Worm (Caenorhabditis elegans) whole organism, early embryonic: ENCODE measurements around the gene nhr-120.

Experiments used
- B0310.2 ChIP-seq: sonication (generic microtip); optimal IDR thresholded peaks from 2 replicates; lab custom pipeline; 2016; ENCODE audit warnings: mild to moderate bottlenecking, missing genetic modification characterization, missing compliant biosample characterization
- F13C5.2 ChIP-seq: sonication (generic microtip); optimal IDR thresholded peaks from 2 replicates; lab custom pipeline; 2017; ENCODE audit warnings: mild to moderate bottlenecking, missing genetic modification characterization, inconsistent platforms, missing compliant biosample characterization
- aly-1 ChIP-seq: sonication (generic microtip); optimal IDR thresholded peaks from 2 replicates; lab custom pipeline; 2016; ENCODE audit warnings: missing genetic modification characterization, missing compliant biosample characterization
- ama-1 ChIP-seq: fragments of 150-350 bp; optimal IDR thresholded peaks from 2 replicates; lab custom pipeline; 2014
- ceh-13 ChIP-seq: fragments of 200-800 bp; sonication (Bioruptor generic); optimal IDR thresholded peaks from 2 replicates; lab custom pipeline; 2018; ENCODE audit warnings: mild to moderate bottlenecking, missing genetic modification characterization, missing compliant biosample characterization
- ceh-36 ChIP-seq: sonication (generic microtip); optimal IDR thresholded peaks from 2 replicates; lab custom pipeline; 2016; ENCODE audit warnings: missing genetic modification characterization, inconsistent platforms, missing compliant biosample characterization
- ets-7 ChIP-seq: sonication (generic microtip); optimal IDR thresholded peaks from 2 replicates; lab custom pipeline; 2016; ENCODE audit warnings: missing genotype, missing genetic modification characterization, missing compliant biosample characterization
- flt-1 ChIP-seq: fragments of 200-800 bp; sonication (Bioruptor generic); IDR thresholded peaks from 2 replicates; pipeline ENCODE4 v1.3.6; 2022; ENCODE audit warnings: missing genetic modification characterization, missing compliant biosample characterization
- hmbx-1 ChIP-seq: sonication (generic microtip); optimal IDR thresholded peaks from 2 replicates; lab custom pipeline; 2016; ENCODE audit warnings: mild to moderate bottlenecking, missing genetic modification characterization, missing compliant biosample characterization
- hmg-4 ChIP-seq: fragments of 200-800 bp; sonication (Bioruptor generic); optimal IDR thresholded peaks from 2 replicates; lab custom pipeline; 2018; ENCODE audit warnings: mild to moderate bottlenecking, missing genetic modification characterization, missing compliant biosample characterization
- hnd-1 ChIP-seq: sonication (generic microtip); optimal IDR thresholded peaks from 2 replicates; lab custom pipeline; 2016; ENCODE audit warnings: missing genetic modification characterization, missing compliant biosample characterization
- pes-1 ChIP-seq: fragments of 200-800 bp; sonication (Bioruptor generic); IDR thresholded peaks from 2 replicates; pipeline ENCODE4 v1.3.6; 2022; ENCODE audit warnings: missing genetic modification reagents, missing genetic modification characterization, missing compliant biosample characterization
- scrt-1 ChIP-seq: fragments of 200-800 bp; sonication (Bioruptor generic); IDR thresholded peaks from 2 replicates; pipeline ENCODE4 v1.3.6; 2022; ENCODE audit warnings: missing genetic modification characterization, missing compliant biosample characterization
- sea-1 ChIP-seq: fragments of 200-800 bp; sonication (Bioruptor generic); conservative IDR thresholded peaks from 2 replicates; pipeline ENCODE4 v1.3.6; 2022; ENCODE audit warnings: missing genetic modification characterization, missing compliant biosample characterization
- tbx-11 ChIP-seq: fragments of 200-800 bp; sonication (Bioruptor generic); IDR thresholded peaks from 2 replicates; pipeline ENCODE4 v1.3.6; 2022; ENCODE audit warnings: missing genetic modification characterization, missing compliant biosample characterization
- tbx-37 ChIP-seq: fragments of 200-800 bp; sonication (Bioruptor generic); conservative IDR thresholded peaks from 2 replicates; pipeline ENCODE4 v1.3.6; 2022; ENCODE audit warnings: missing genetic modification reagents, missing genetic modification characterization, missing compliant biosample characterization
- tra-4 ChIP-seq: sonication (generic microtip); optimal IDR thresholded peaks from 2 replicates; lab custom pipeline; 2017; ENCODE audit warnings: missing genetic modification characterization, missing compliant biosample characterization

Gene nhr-120

ce11 chrX:6640570-6641199 lies at the start of gene nhr-120:
TSS of gene nhr-120 (minus strand) at chrX:6640620.
- no peak for TF ChIP-seq ama-1 (lab: Kevin White, UChicago)
- TF ChIP-seq ets-7 (tag; lab: Kevin White, UChicago) = no peak
- no peak for TF ChIP-seq hnd-1 (tag; lab: Kevin White, UChicago)
- no peak for TF ChIP-seq scrt-1 (GFP tag; lab: Robert Waterston, UW)
- no peak for TF ChIP-seq ceh-13 (GFP tag; lab: Kevin White, UChicago)
- no peak for TF ChIP-seq tbx-37
- no peak for TF ChIP-seq hmbx-1 (tag; lab: Kevin White, UChicago)
- TF ChIP-seq ceh-36 (tag; lab: Kevin White, UChicago) = no peak
- no peak for TF ChIP-seq flt-1 (GFP tag; lab: Robert Waterston, UW)
- no peak for TF ChIP-seq aly-1 (tag; lab: Kevin White, UChicago)
- TF ChIP-seq pes-1 = no peak
- no peak for TF ChIP-seq tra-4 (tag; lab: Kevin White, UChicago)
- TF ChIP-seq B0310.2 (tag; lab: Kevin White, UChicago) = no peak

ce11 chrX:6689985-6690384 lies 49.6 kb upstream of the nhr-120 start, which contains the start of gene F38B6.6:
TSS of gene F38B6.6 (minus strand) at chrX:6690085.
- TF ChIP-seq F13C5.2 (tag; lab: Kevin White, UChicago) = no peak
- TF ChIP-seq flt-1 (GFP tag; lab: Robert Waterston, UW) = no peak
- TF ChIP-seq ceh-13 (GFP tag; lab: Kevin White, UChicago) = no peak
- no peak for TF ChIP-seq scrt-1 (GFP tag; lab: Robert Waterston, UW)
- no peak for TF ChIP-seq tbx-37
- TF ChIP-seq tra-4 (tag; lab: Kevin White, UChicago) = no peak
- TF ChIP-seq ceh-36 (tag; lab: Kevin White, UChicago) = no peak
- no peak for TF ChIP-seq hmg-4 (GFP tag; lab: Kevin White, UChicago)
- no peak for TF ChIP-seq hmbx-1 (tag; lab: Kevin White, UChicago)
- no peak for TF ChIP-seq aly-1 (tag; lab: Kevin White, UChicago)
- TF ChIP-seq tbx-11 (GFP tag; lab: Robert Waterston, UW) = no peak
- no peak for TF ChIP-seq hnd-1 (tag; lab: Kevin White, UChicago)

- TF ChIP-seq ets-7 (tag; lab: Kevin White, UChicago) = no peak
- no peak for TF ChIP-seq scrt-1 (GFP tag; lab: Robert Waterston, UW)
- no peak for TF ChIP-seq flt-1 (GFP tag; lab: Robert Waterston, UW)
- TF ChIP-seq tbx-11 (GFP tag; lab: Robert Waterston, UW) = no peak
- TF ChIP-seq ceh-36 (tag; lab: Kevin White, UChicago) = no peak
- TF ChIP-seq ama-1 (lab: Kevin White, UChicago) = no peak
- TF ChIP-seq tbx-37 = no peak
- no peak for TF ChIP-seq F13C5.2 (tag; lab: Kevin White, UChicago)
- no peak for TF ChIP-seq aly-1 (tag; lab: Kevin White, UChicago)
- TF ChIP-seq hmg-4 (GFP tag; lab: Kevin White, UChicago) = no peak
- no peak for TF ChIP-seq ceh-13 (GFP tag; lab: Kevin White, UChicago)
- TF ChIP-seq sea-1 = no peak
- no peak for TF ChIP-seq B0310.2 (tag; lab: Kevin White, UChicago)
- no peak for TF ChIP-seq hmbx-1 (tag; lab: Kevin White, UChicago)
- TF ChIP-seq tra-4 (tag; lab: Kevin White, UChicago) = no peak
- TF ChIP-seq pes-1 = no peak
- no peak for TF ChIP-seq hnd-1 (tag; lab: Kevin White, UChicago)
Measured at ce11 chrX:6688953-6689562, 48.6 kb upstream of the nhr-120 start.

ce11 chrX:6687756-6688155 lies 47.3 kb upstream of the nhr-120 start:
- no peak for TF ChIP-seq hmg-4 (GFP tag; lab: Kevin White, UChicago)
- TF ChIP-seq tbx-11 (GFP tag; lab: Robert Waterston, UW) = no peak
- no peak for TF ChIP-seq scrt-1 (GFP tag; lab: Robert Waterston, UW)
- no peak for TF ChIP-seq hmbx-1 (tag; lab: Kevin White, UChicago)
- no peak for TF ChIP-seq ceh-13 (GFP tag; lab: Kevin White, UChicago)
- no peak for TF ChIP-seq aly-1 (tag; lab: Kevin White, UChicago)
- TF ChIP-seq ceh-36 (tag; lab: Kevin White, UChicago) = no peak
- no peak for TF ChIP-seq ets-7 (tag; lab: Kevin White, UChicago)
- no peak for TF ChIP-seq tra-4 (tag; lab: Kevin White, UChicago)
- no peak for TF ChIP-seq F13C5.2 (tag; lab: Kevin White, UChicago)
- TF ChIP-seq tbx-37 = no peak
- no peak for TF ChIP-seq hnd-1 (tag; lab: Kevin White, UChicago)
- TF ChIP-seq ama-1 (lab: Kevin White, UChicago) = no peak
- no peak for TF ChIP-seq pes-1
- no peak for TF ChIP-seq sea-1
- TF ChIP-seq B0310.2 (tag; lab: Kevin White, UChicago) = no peak
- TF ChIP-seq flt-1 (GFP tag; lab: Robert Waterston, UW) = no peak

ce11 chrX:6687345-6687744 lies 46.9 kb upstream of the nhr-120 start:
- TF ChIP-seq F13C5.2 (tag; lab: Kevin White, UChicago) = no peak
- TF ChIP-seq tbx-37 = no peak
- TF ChIP-seq ceh-36 (tag; lab: Kevin White, UChicago) = no peak
- no peak for TF ChIP-seq flt-1 (GFP tag; lab: Robert Waterston, UW)
- TF ChIP-seq pes-1 = no peak
- no peak for TF ChIP-seq aly-1 (tag; lab: Kevin White, UChicago)
- no peak for TF ChIP-seq B0310.2 (tag; lab: Kevin White, UChicago)
- TF ChIP-seq scrt-1 (GFP tag; lab: Robert Waterston, UW) = no peak
- TF ChIP-seq tbx-11 (GFP tag; lab: Robert Waterston, UW) = no peak
- no peak for TF ChIP-seq hmbx-1 (tag; lab: Kevin White, UChicago)
- TF ChIP-seq ama-1 (lab: Kevin White, UChicago) = no peak
- TF ChIP-seq ets-7 (tag; lab: Kevin White, UChicago) = no peak
- no peak for TF ChIP-seq hnd-1 (tag; lab: Kevin White, UChicago)
- no peak for TF ChIP-seq tra-4 (tag; lab: Kevin White, UChicago)
- TF ChIP-seq hmg-4 (GFP tag; lab: Kevin White, UChicago) = no peak
- no peak for TF ChIP-seq sea-1
- TF ChIP-seq ceh-13 (GFP tag; lab: Kevin White, UChicago) = no peak

- TF ChIP-seq flt-1 (GFP tag; lab: Robert Waterston, UW) (no peak), ceh-13 (GFP tag; lab: Kevin White, UChicago) (no peak), sea-1 (no peak), ets-7 (tag; lab: Kevin White, UChicago) (no peak)
Measured at ce11 chrX:6682683-6683082, 42.3 kb upstream of the nhr-120 start, which contains the start of gene F38B6.8. TSS of gene F38B6.8 (minus strand) at chrX:6682783.
